Fruit fly (Drosophila melanogaster) whole organism, embryonic: Measurements from ENCODE around the gene CG9837.

Source experiments
- Atf-2 ChIP-seq: fragments of 200-800 bp; sonication (Bioruptor generic); optimal IDR thresholded peaks from 2 replicates; lab custom pipeline; 2016; ENCODE audit warnings: missing biosample characterization, missing genetic modification characterization
- CG10267 ChIP-seq: fragments of 200-800 bp; sonication (Bioruptor generic); optimal IDR thresholded peaks from 2 replicates; lab custom pipeline; 2018; ENCODE audit warnings: missing biosample characterization, mild to moderate bottlenecking, missing genetic modification characterization, moderate library complexity
- CG10462 ChIP-seq: fragments of 200-800 bp; sonication (Bioruptor generic); optimal IDR thresholded peaks from 2 replicates; lab custom pipeline; 2016; ENCODE audit warnings: missing biosample characterization, missing genetic modification characterization
- CG13287 ChIP-seq: fragments of 200-800 bp; sonication (Bioruptor generic); IDR thresholded peaks from 2 replicates; pipeline ENCODE4 v1.3.6; 2022; ENCODE audit warnings: missing biosample characterization, missing genetic modification characterization; ENCODE audit not compliant: partially characterized antibody
- CG15269 ChIP-seq: fragments of 200-800 bp; sonication (Bioruptor generic); optimal IDR thresholded peaks from 2 replicates; lab custom pipeline; 2018; ENCODE audit warnings: missing biosample characterization, mild to moderate bottlenecking, missing genetic modification characterization, moderate library complexity
- CG15514 ChIP-seq: fragments of 200-800 bp; sonication (Bioruptor generic); optimal IDR thresholded peaks from 3 replicates; lab custom pipeline; 2017; ENCODE audit warnings: missing biosample characterization, missing genetic modification characterization, mild to moderate bottlenecking, moderate library complexity, missing genetic modification reagents
- CG16779 ChIP-seq: fragments of 200-800 bp; sonication (Bioruptor generic); IDR thresholded peaks from 2 replicates; pipeline ENCODE4 v1.3.6; 2022; ENCODE audit warnings: missing biosample characterization, missing genetic modification characterization
- CG2199 ChIP-seq: fragments of 200-800 bp; sonication (Bioruptor generic); IDR thresholded peaks from 3 replicates; pipeline ENCODE4 v1.3.6; 2022; ENCODE audit warnings: missing biosample characterization, missing genetic modification characterization
- CG30403 ChIP-seq: fragments of 200-800 bp; sonication (Bioruptor generic); optimal IDR thresholded peaks from 3 replicates; lab custom pipeline; 2016; ENCODE audit warnings: missing biosample characterization, missing genetic modification characterization
- CG3163 ChIP-seq: fragments of 200-800 bp; sonication (Bioruptor generic); optimal IDR thresholded peaks from 3 replicates; lab custom pipeline; 2016; ENCODE audit warnings: missing biosample characterization, missing genetic modification characterization
- CG32767 ChIP-seq: fragments of 200-800 bp; sonication (Bioruptor generic); IDR thresholded peaks from 2 replicates; pipeline ENCODE4 v1.3.6; 2022; ENCODE audit warnings: missing biosample characterization, missing genetic modification characterization
- CG5953 ChIP-seq: fragments of 200-800 bp; sonication (Bioruptor generic); IDR thresholded peaks from 2 replicates; pipeline ENCODE4 v1.3.6; 2022; ENCODE audit warnings: missing biosample characterization, missing genetic modification characterization
- CG7839 ChIP-seq: fragments of 200-800 bp; sonication (Bioruptor generic); optimal IDR thresholded peaks from 3 replicates; lab custom pipeline; 2018; ENCODE audit warnings: missing biosample characterization, mild to moderate bottlenecking, missing genetic modification characterization, moderate library complexity
- CG8281 ChIP-seq: fragments of 200-800 bp; sonication (Bioruptor generic); optimal IDR thresholded peaks from 2 replicates; lab custom pipeline; 2018; ENCODE audit warnings: missing biosample characterization, mild to moderate bottlenecking, missing genetic modification characterization, moderate library complexity
- CG9932 ChIP-seq: fragments of 200-800 bp; sonication (Bioruptor generic); IDR thresholded peaks from 2 replicates; pipeline ENCODE4 v1.3.6; 2022; ENCODE audit warnings: missing biosample characterization, missing genetic modification characterization
- Dad ChIP-seq: fragments of 200-800 bp; sonication (Bioruptor generic); optimal IDR thresholded peaks from 3 replicates; lab custom pipeline; 2016; ENCODE audit warnings: missing biosample characterization, missing genetic modification characterization
- Dp ChIP-seq: fragments of 200-800 bp; sonication (Bioruptor generic); optimal IDR thresholded peaks from 2 replicates; lab custom pipeline; 2018; ENCODE audit warnings: missing biosample characterization, mild to moderate bottlenecking, missing genetic modification characterization, moderate library complexity
- Eip74EF ChIP-seq, 2 experiments: fragments of 200-800 bp in 1 of 2; fragments of >200 bp in 1 of 2; sonication (Bioruptor generic) in 1 of 2; optimal IDR thresholded peaks; 2 replicates each; lab custom pipeline; 2017 to 2019; ENCODE audit warnings: missing biosample characterization in 2 of 2, missing genetic modification characterization in 2 of 2, mild to moderate bottlenecking in 1 of 2, moderate library complexity in 1 of 2
- HLH3B ChIP-seq: fragments of 200-800 bp; sonication (Bioruptor generic); IDR thresholded peaks from 2 replicates; pipeline ENCODE4 v1.3.6; 2022; ENCODE audit warnings: missing biosample characterization, missing genetic modification characterization
- Nf-YC ChIP-seq: fragments of 200-800 bp; optimal IDR thresholded peaks from 3 replicates; lab custom pipeline; 2019; ENCODE audit warnings: missing biosample characterization, mild to moderate bottlenecking, missing genetic modification characterization, moderate library complexity
- Opbp ChIP-seq: fragments of 200-800 bp; sonication (Bioruptor generic); IDR thresholded peaks from 3 replicates; pipeline ENCODE4 v1.3.6; 2022; ENCODE audit warnings: missing biosample characterization, missing genetic modification characterization; ENCODE audit not compliant: partially characterized antibody
- Pdp1 ChIP-seq, 2 experiments: fragments of 200-800 bp; sonication (Bioruptor generic); optimal IDR thresholded peaks; 3 replicates each; lab custom pipeline; 2016; ENCODE audit warnings: missing biosample characterization in 2 of 2, missing genetic modification characterization in 2 of 2, mild to moderate bottlenecking in 1 of 2, moderate library complexity in 1 of 2
- Ptx1 ChIP-seq: fragments of 200-800 bp; sonication (Bioruptor generic); IDR thresholded peaks from 2 replicates; pipeline ENCODE4 v1.3.6; 2022; ENCODE audit warnings: missing biosample characterization, missing genetic modification characterization
- Ravus ChIP-seq: fragments of 200-800 bp; sonication (Bioruptor generic); IDR thresholded peaks from 2 replicates; pipeline ENCODE4 v1.3.6; 2022; ENCODE audit warnings: missing biosample characterization, missing genetic modification characterization
- Rfx ChIP-seq: fragments of 200-800 bp; sonication (Bioruptor generic); IDR thresholded peaks from 2 replicates; pipeline ENCODE4 v1.3.6; 2022; ENCODE audit warnings: missing biosample characterization, missing genetic modification characterization
- Rx ChIP-seq: fragments of 200-800 bp; sonication (Bioruptor generic); IDR thresholded peaks from 2 replicates; pipeline ENCODE4 v1.3.6; 2022; ENCODE audit warnings: missing biosample characterization, missing genetic modification characterization
- Spps ChIP-seq: fragments of 200-800 bp; sonication (Bioruptor generic); optimal IDR thresholded peaks from 2 replicates; lab custom pipeline; 2018; ENCODE audit warnings: missing biosample characterization, mild to moderate bottlenecking, missing genetic modification characterization
- cg ChIP-seq: fragments of 200-800 bp; sonication (Bioruptor generic); optimal IDR thresholded peaks from 3 replicates; lab custom pipeline; 2019; ENCODE audit warnings: missing biosample characterization, mild to moderate bottlenecking, missing genetic modification characterization, moderate library complexity
- chinmo ChIP-seq: fragments of 200-800 bp; sonication (Bioruptor generic); IDR thresholded peaks from 4 replicates; pipeline ENCODE4 v1.3.6; 2022; ENCODE audit warnings: missing biosample characterization, missing genetic modification characterization; ENCODE audit not compliant: partially characterized antibody
- crol ChIP-seq: fragments of 200-800 bp; sonication (Bioruptor generic); IDR thresholded peaks from 2 replicates; pipeline ENCODE4 v1.3.6; 2022; ENCODE audit warnings: missing biosample characterization, missing genetic modification characterization
- dpn ChIP-seq, 2 experiments: fragments of 200-800 bp; sonication (Bioruptor generic); optimal IDR thresholded peaks; 3 replicates each; lab custom pipeline; 2016; ENCODE audit warnings: missing biosample characterization in 2 of 2, missing genetic modification characterization in 2 of 2
- dysf ChIP-seq: fragments of 200-800 bp; sonication (Bioruptor generic); IDR thresholded peaks from 3 replicates; pipeline ENCODE4 v1.3.6; 2022; ENCODE audit warnings: missing biosample characterization, missing genetic modification characterization
- fd96Cb ChIP-seq: fragments of 200-800 bp; sonication (Bioruptor generic); optimal IDR thresholded peaks from 2 replicates; lab custom pipeline; 2018; ENCODE audit warnings: missing biosample characterization, mild to moderate bottlenecking, missing genetic modification characterization, moderate library complexity
- hb ChIP-seq: fragments of 200-800 bp; sonication (Bioruptor generic); IDR thresholded peaks from 3 replicates; pipeline ENCODE4 v1.3.6; 2022; ENCODE audit warnings: missing biosample characterization, missing genetic modification characterization; ENCODE audit not compliant: partially characterized antibody
- ken ChIP-seq: fragments of 200-800 bp; sonication (Bioruptor generic); IDR thresholded peaks from 3 replicates; pipeline ENCODE4 v1.3.6; 2022; ENCODE audit warnings: missing biosample characterization, missing genetic modification characterization
- lab ChIP-seq: fragments of 200-800 bp; sonication (Bioruptor generic); optimal IDR thresholded peaks from 3 replicates; lab custom pipeline; 2017; ENCODE audit warnings: missing biosample characterization, missing genetic modification characterization, mild to moderate bottlenecking, moderate library complexity, missing genetic modification reagents
- lmd ChIP-seq: fragments of 200-800 bp; sonication (Bioruptor generic); IDR thresholded peaks from 2 replicates; pipeline ENCODE4 v1.3.6; 2022; ENCODE audit warnings: missing biosample characterization, missing genetic modification characterization
- mirr ChIP-seq: fragments of 200-800 bp; sonication (Bioruptor generic); optimal IDR thresholded peaks from 3 replicates; lab custom pipeline; 2018; ENCODE audit warnings: missing biosample characterization, mild to moderate bottlenecking, missing genetic modification characterization
- oc ChIP-seq: fragments of 200-800 bp; sonication (Bioruptor generic); optimal IDR thresholded peaks from 2 replicates; lab custom pipeline; 2018; ENCODE audit warnings: missing biosample characterization, mild to moderate bottlenecking, missing genetic modification characterization, moderate library complexity
- pb ChIP-seq: fragments of 200-800 bp; sonication (Bioruptor generic); optimal IDR thresholded peaks from 3 replicates; lab custom pipeline; 2016; ENCODE audit warnings: missing biosample characterization, missing genetic modification characterization
- pfk ChIP-seq: fragments of 200-800 bp; sonication (Bioruptor generic); optimal IDR thresholded peaks from 2 replicates; lab custom pipeline; 2018; ENCODE audit warnings: missing biosample characterization, mild to moderate bottlenecking, missing genetic modification characterization, moderate library complexity
- prd ChIP-seq, 3 experiments: fragments of >200 bp in 2 of 3; fragments of 200-800 bp in 1 of 3; sonication (Bioruptor generic) in 1 of 3; optimal IDR thresholded peaks in 2 of 3; IDR thresholded peaks in 1 of 3; 2 replicates in 2 of 3; 3 replicates in 1 of 3; pipeline versions ENCODE4 v1.3.6 to Lab custom; 2017 to 2022; ENCODE audit warnings: missing biosample characterization in 1 of 3, missing genetic modification characterization in 1 of 3
- ranshi ChIP-seq: fragments of 200-800 bp; sonication (Bioruptor generic); IDR thresholded peaks from 2 replicates; pipeline ENCODE4 v1.3.6; 2022; ENCODE audit warnings: missing biosample characterization, missing genetic modification characterization
- rib ChIP-seq: fragments of 200-800 bp; sonication (Bioruptor generic); IDR thresholded peaks from 2 replicates; pipeline ENCODE4 v1.3.6; 2022; ENCODE audit warnings: missing biosample characterization, missing genetic modification characterization
- shn ChIP-seq: fragments of 200-800 bp; sonication (Bioruptor generic); optimal IDR thresholded peaks from 3 replicates; lab custom pipeline; 2016; ENCODE audit warnings: missing biosample characterization, missing genetic modification characterization
- sima ChIP-seq: fragments of 200-800 bp; sonication (Bioruptor generic); optimal IDR thresholded peaks from 2 replicates; lab custom pipeline; 2016; ENCODE audit warnings: missing biosample characterization, missing genetic modification characterization
- so ChIP-seq: fragments of 200-800 bp; sonication (Bioruptor generic); IDR thresholded peaks from 3 replicates; pipeline ENCODE4 v1.3.6; 2022; ENCODE audit warnings: missing biosample characterization, missing genetic modification characterization

Gene CG9837

DNA sequence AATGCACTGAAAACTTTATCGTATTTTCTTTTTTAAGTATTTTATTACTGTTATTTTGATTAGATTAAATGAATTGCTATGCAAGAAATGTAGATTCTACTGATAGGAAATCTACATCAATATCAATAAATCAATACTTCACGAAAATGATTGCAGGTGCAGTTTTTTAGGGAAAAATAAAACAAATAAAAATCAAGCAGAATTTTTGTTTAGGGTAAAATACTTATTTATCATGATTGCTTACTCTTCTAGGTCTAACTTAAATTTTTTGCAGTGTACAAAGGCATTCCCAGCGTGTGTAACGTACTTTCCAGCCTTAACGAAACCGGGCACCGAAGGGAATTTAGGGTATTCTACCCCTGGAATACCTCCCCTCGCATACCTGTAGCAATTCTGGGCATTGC lies 4.9 kb downstream of the CG9837 start (continued):
- TF ChIP-seq HLH3B (GFP tag; lab: Robert Waterston, UW) (peak; percentile 28; the same call in 1 of the 2 replicates), pfk (GFP tag; lab: Kevin White, UChicago) (no peak), Ptx1 (GFP tag; lab: Robert Waterston, UW) (peak; percentile 40; the same call in 1 of the 2 replicates), pb (GFP tag; lab: Kevin White, UChicago) (no peak), CG7839 (peak; percentile 80), CG2199 (GFP tag; lab: Robert Waterston, UW) (no peak), Ravus (GFP tag; lab: Robert Waterston, UW) (no peak), dysf (GFP tag; lab: Robert Waterston, UW) (0 out of 3 replicates have a peak, but pooled peaks have one; percentile 27), shn (GFP tag; lab: Kevin White, UChicago) (no peak), dpn (GFP tag; optimal IDR thresholded peaks at IDR 0.05; lab: Kevin White, UChicago) (peak; percentile 48 to 56), Nf-YC (no peak), Rx (GFP tag; lab: Robert Waterston, UW) (no peak), lab (GFP tag; lab: Kevin White, UChicago) (peak; percentile 54), hb (GFP tag; lab: Robert Waterston, UW) (no peak), Atf-2 (GFP tag; lab: Kevin White, UChicago) (peak; percentile 67), CG8281 (tag; lab: Kevin White, UChicago) (peak; percentile 68), lmd (GFP tag; lab: Robert Waterston, UW) (peak; percentile 27; the same call in 1 of the 2 replicates), CG3163 (GFP tag; lab: Kevin White, UChicago) (no peak), Spps (tag; lab: Kevin White, UChicago) (peak; percentile 85), oc (tag; lab: Kevin White, UChicago) (peak; percentile 27), CG10462 (peak; percentile 65), CG5953 (no peak), Dp (GFP tag; lab: Kevin White, UChicago) (no peak), sima (GFP tag; lab: Kevin White, UChicago) (no peak)
- TF ChIP-seq, all 482 proteins: peak for 253

DNA sequence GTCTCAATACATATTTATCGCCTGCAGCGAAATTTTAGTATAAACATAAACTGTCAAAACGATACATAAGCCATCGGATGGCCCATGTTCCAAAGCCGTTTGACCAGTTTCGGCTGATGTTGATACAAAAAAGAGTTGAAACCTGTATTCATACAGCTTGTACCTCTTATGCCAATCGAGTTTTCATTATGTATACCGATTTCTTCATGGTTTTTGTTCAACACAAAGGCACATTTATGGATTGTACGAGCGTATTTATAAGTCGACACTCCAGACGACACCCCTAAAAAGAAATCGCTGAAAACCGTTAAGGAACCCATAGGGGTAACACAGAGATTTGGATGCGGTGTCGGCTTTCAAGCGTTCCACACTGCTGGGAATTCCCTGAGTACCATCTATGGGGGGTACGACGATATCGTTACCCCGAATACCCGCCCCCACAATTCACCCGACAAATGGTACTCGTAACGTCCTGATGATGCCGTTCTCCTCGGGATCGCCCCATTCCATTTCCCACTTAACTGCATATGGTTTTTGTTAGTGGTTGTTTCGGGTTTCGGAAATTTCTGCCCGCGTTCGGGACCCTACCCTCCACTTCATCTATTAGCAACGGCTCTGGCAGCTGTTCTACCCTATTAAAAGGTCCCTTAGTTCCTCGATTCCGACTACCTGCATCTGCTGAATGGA lies 5.4 kb downstream of the CG9837 start:
- TF ChIP-seq chinmo: peak; percentile 69; the same call in 1 of the 4 replicates
- 0 out of 2 replicates have a peak, but pooled peaks have one; percentile 17 for TF ChIP-seq Rfx (GFP tag; lab: Robert Waterston, UW)
- TF ChIP-seq CG32767 (GFP tag; lab: Robert Waterston, UW): peak; percentile 51; the same call in 1 of the 2 replicates
- TF ChIP-seq prd (optimal IDR thresholded peaks at IDR 0.05; lab: Kevin White, UChicago): no peak
- TF ChIP-seq prd (GFP tag; IDR thresholded peaks at IDR 0.05; lab: Robert Waterston, UW): no peak
- TF ChIP-seq ranshi (GFP tag; lab: Robert Waterston, UW): no peak
- TF ChIP-seq CG2199 (GFP tag; lab: Robert Waterston, UW): peak; percentile 63; the same call in 1 of the 3 replicates
- no peak for TF ChIP-seq fd96Cb (tag; lab: Kevin White, UChicago)
- no peak for TF ChIP-seq so (GFP tag; lab: Robert Waterston, UW)
- peak; percentile 37 for TF ChIP-seq cg (GFP tag; lab: Kevin White, UChicago)
- TF ChIP-seq ken: no peak
- peak; percentile 50 for TF ChIP-seq oc (tag; lab: Kevin White, UChicago)
- TF ChIP-seq CG15269 (tag; lab: Kevin White, UChicago): peak; percentile 51
- TF ChIP-seq rib (GFP tag; lab: Robert Waterston, UW): peak; percentile 10; the same call in 1 of the 2 replicates
- peak; percentile 47 for TF ChIP-seq mirr
- TF ChIP-seq Dad (GFP tag; lab: Kevin White, UChicago): no peak
- no peak for TF ChIP-seq CG30403
- TF ChIP-seq Pdp1 (GFP tag; optimal IDR thresholded peaks at IDR 0.05; lab: Kevin White, UChicago): peak in 1 of 2 experiments; percentile 63
- TF ChIP-seq Opbp (GFP tag; lab: Robert Waterston, UW): no peak
- TF ChIP-seq CG13287 (GFP tag; lab: Robert Waterston, UW): no peak
- TF ChIP-seq CG16779 (GFP tag; lab: Robert Waterston, UW): peak; percentile 58; the same call in 1 of the 2 replicates
- no peak for TF ChIP-seq CG10267
- peak; percentile 6 for TF ChIP-seq CG15514 (GFP tag; lab: Kevin White, UChicago)
- no peak for TF ChIP-seq Eip74EF (GFP tag; optimal IDR thresholded peaks at IDR 0.05; lab: Kevin White, UChicago)
- peak; percentile 25; the same call in 1 of the 2 replicates for TF ChIP-seq CG9932 (GFP tag; lab: Robert Waterston, UW)
- peak; percentile 19; the same call in 1 of the 2 replicates for TF ChIP-seq crol (GFP tag; lab: Robert Waterston, UW)
